Fruit fly (Drosophila melanogaster) whole organism, adult: ENCODE measurements around the gene Ugt36D1.

Experiments
- CG11617 ChIP-seq: fragments of 200-800 bp; sonication (Bioruptor generic); optimal IDR thresholded peaks from 2 replicates; lab custom pipeline; 2017; ENCODE audit warnings: mild to moderate bottlenecking, missing biosample characterization, missing genetic modification reagents, missing genetic modification characterization
- CG12768 ChIP-seq: fragments of 200-800 bp; sonication (Bioruptor generic); optimal IDR thresholded peaks from 2 replicates; lab custom pipeline; 2017; ENCODE audit warnings: missing biosample characterization, missing genetic modification characterization, mild to moderate bottlenecking, moderate library complexity, missing genetic modification reagents
- CG14711 ChIP-seq: fragments of 200-800 bp; sonication (Bioruptor generic); optimal IDR thresholded peaks from 2 replicates; lab custom pipeline; 2018; ENCODE audit warnings: missing biosample characterization, mild to moderate bottlenecking, missing genetic modification characterization, moderate library complexity
- CG1620 ChIP-seq: fragments of 200-800 bp; sonication (Bioruptor generic); optimal IDR thresholded peaks from 2 replicates; lab custom pipeline; 2016; ENCODE audit warnings: missing biosample characterization, missing genetic modification characterization
- CG33017 ChIP-seq: fragments of 200-800 bp; sonication (Bioruptor generic); optimal IDR thresholded peaks from 2 replicates; lab custom pipeline; 2018; ENCODE audit warnings: missing biosample characterization, mild to moderate bottlenecking, missing genetic modification characterization, moderate library complexity
- CG5204 ChIP-seq: fragments of 200-800 bp; sonication (Bioruptor generic); optimal IDR thresholded peaks from 2 replicates; lab custom pipeline; 2016; ENCODE audit warnings: missing biosample characterization, missing genetic modification characterization
- CG7045 ChIP-seq: fragments of 200-800 bp; sonication (Bioruptor generic); optimal IDR thresholded peaks from 2 replicates; lab custom pipeline; 2017; ENCODE audit warnings: missing biosample characterization, mild to moderate bottlenecking, missing genetic modification characterization
- CG7101 ChIP-seq: fragments of 200-800 bp; sonication (Bioruptor generic); optimal IDR thresholded peaks from 2 replicates; lab custom pipeline; 2018; ENCODE audit warnings: missing biosample characterization, mild to moderate bottlenecking, missing genetic modification characterization, moderate library complexity
- Clk ChIP-seq: fragments of 200-800 bp; sonication (Bioruptor generic); optimal IDR thresholded peaks from 2 replicates; lab custom pipeline; 2017; ENCODE audit warnings: missing biosample characterization, missing genetic modification characterization
- Crg-1 ChIP-seq: fragments of 200-800 bp; sonication (Bioruptor generic); optimal IDR thresholded peaks from 2 replicates; lab custom pipeline; 2016; ENCODE audit warnings: missing biosample characterization, missing genetic modification characterization
- Hr96 ChIP-seq: fragments of 200-800 bp; sonication (Bioruptor generic); optimal IDR thresholded peaks from 2 replicates; lab custom pipeline; 2016; ENCODE audit warnings: missing biosample characterization, missing genetic modification characterization
- Mnt ChIP-seq: fragments of 200-800 bp; sonication (Bioruptor generic); optimal IDR thresholded peaks from 2 replicates; lab custom pipeline; 2016; ENCODE audit warnings: missing biosample characterization, mild to moderate bottlenecking, missing genetic modification characterization
- bab1 ChIP-seq: fragments of 200-800 bp; sonication (Bioruptor generic); optimal IDR thresholded peaks from 3 replicates; lab custom pipeline; 2019; ENCODE audit warnings: missing biosample characterization, mild to moderate bottlenecking, missing genetic modification characterization, moderate library complexity
- cic ChIP-seq: fragments of 200-800 bp; sonication (Bioruptor generic); optimal IDR thresholded peaks from 2 replicates; lab custom pipeline; 2017; ENCODE audit warnings: missing biosample characterization, mild to moderate bottlenecking, missing genetic modification characterization, moderate library complexity
- cnc ChIP-seq, 2 experiments: fragments of >200 bp; optimal IDR thresholded peaks; 2 replicates each; lab custom pipeline; 2017
- kay ChIP-seq: fragments of 200-800 bp; sonication (Bioruptor generic); peaks from one replicate; lab custom pipeline; 2016; ENCODE audit warnings: missing biosample characterization, missing genetic modification characterization, borderline replicate concordance
- ovo ChIP-seq: fragments of 200-800 bp; sonication (Bioruptor generic); optimal IDR thresholded peaks from 2 replicates; lab custom pipeline; 2016; ENCODE audit warnings: missing biosample characterization, missing genetic modification characterization
- pad ChIP-seq: fragments of 200-800 bp; sonication (Bioruptor generic); optimal IDR thresholded peaks from 3 replicates; lab custom pipeline; 2017; ENCODE audit warnings: missing biosample characterization, missing genetic modification characterization, mild to moderate bottlenecking, moderate library complexity, missing genetic modification reagents
- tj ChIP-seq: fragments of 200-800 bp; sonication (Bioruptor generic); optimal IDR thresholded peaks from 3 replicates; lab custom pipeline; 2017; ENCODE audit warnings: missing biosample characterization, mild to moderate bottlenecking, missing genetic modification characterization, moderate library complexity
- toe ChIP-seq: fragments of 200-800 bp; sonication (Bioruptor generic); optimal IDR thresholded peaks from 2 replicates; lab custom pipeline; 2016; ENCODE audit warnings: missing biosample characterization, missing genetic modification characterization

Ugt36D1 gene

dm6 chr2L:18830587-18831528 is 7.5 kb downstream of the Ugt36D1 start, which contains the start of the genes CG17597 and ScpX:
Gene CG17597, minus strand, starts transcription at chr2L:18831153.
Gene ScpX, plus strand, starts transcription at chr2L:18831229.
- peak; percentile 50 for TF ChIP-seq CG11617 (GFP tag; lab: Kevin White, UChicago)
- peak; percentile 62 for TF ChIP-seq CG1620 (GFP tag; lab: Kevin White, UChicago)
- peak; percentile 59 for TF ChIP-seq Hr96 (GFP tag; lab: Kevin White, UChicago)
- peak; percentile 50 for TF ChIP-seq CG7101 (tag; lab: Kevin White, UChicago)
- peak; percentile 42 for TF ChIP-seq Clk (GFP tag; lab: Kevin White, UChicago)
- TF ChIP-seq CG33017 (tag; lab: Kevin White, UChicago) = peak; percentile 34
- TF ChIP-seq cnc (optimal IDR thresholded peaks at IDR 0.05; lab: Kevin White, UChicago) = no peak
- peak; percentile 46 for TF ChIP-seq bab1
- TF ChIP-seq pad (GFP tag; lab: Kevin White, UChicago) = peak; percentile 17
- peak; percentile 76 for TF ChIP-seq CG5204 (GFP tag; lab: Kevin White, UChicago)
- no peak for TF ChIP-seq cic
- no peak for TF ChIP-seq Crg-1 (GFP tag; lab: Kevin White, UChicago)
- TF ChIP-seq tj = peak; percentile 25
- TF ChIP-seq CG14711 (tag; lab: Kevin White, UChicago) = peak; percentile 57
- TF ChIP-seq Mnt = peak; percentile 55
- TF ChIP-seq ovo (GFP tag; lab: Kevin White, UChicago) = peak; percentile 6
- no peak for TF ChIP-seq kay (GFP tag; lab: Kevin White, UChicago)
- peak; percentile 44 for TF ChIP-seq CG7045 (GFP tag; lab: Kevin White, UChicago)
- TF ChIP-seq CG12768 (GFP tag; lab: Kevin White, UChicago) = peak; percentile 42
- TF ChIP-seq toe (GFP tag; lab: Kevin White, UChicago) = peak; percentile 83

- TF ChIP-seq Clk (GFP tag; lab: Kevin White, UChicago) (no peak), tj (no peak), pad (GFP tag; lab: Kevin White, UChicago) (no peak), CG7045 (GFP tag; lab: Kevin White, UChicago) (no peak), CG12768 (GFP tag; lab: Kevin White, UChicago) (no peak), CG14711 (tag; lab: Kevin White, UChicago) (no peak), CG7101 (tag; lab: Kevin White, UChicago) (no peak), CG11617 (GFP tag; lab: Kevin White, UChicago) (no peak), Mnt (no peak), CG1620 (GFP tag; lab: Kevin White, UChicago) (no peak), kay (GFP tag; lab: Kevin White, UChicago) (no peak), Crg-1 (GFP tag; lab: Kevin White, UChicago) (no peak), CG5204 (GFP tag; lab: Kevin White, UChicago) (no peak), cnc (optimal IDR thresholded peaks at IDR 0.05; lab: Kevin White, UChicago) (no peak), bab1 (no peak), CG33017 (tag; lab: Kevin White, UChicago) (no peak), cic (no peak), toe (GFP tag; lab: Kevin White, UChicago) (no peak), ovo (GFP tag; lab: Kevin White, UChicago) (no peak)
These were observed 11.2 kb downstream of the Ugt36D1 start for dm6 chr2L:18834525-18834924.

dm6 chr2L:18839143-18839872 is 16.0 kb downstream of the Ugt36D1 start, which contains the start of gene CG10600:
Gene CG10600, minus strand, starts transcription at chr2L:18839679.
- TF ChIP-seq Hr96 (GFP tag; lab: Kevin White, UChicago) (peak; percentile 92), CG7045 (GFP tag; lab: Kevin White, UChicago) (peak; percentile 69), Crg-1 (GFP tag; lab: Kevin White, UChicago) (peak; percentile 95), CG7101 (tag; lab: Kevin White, UChicago) (peak; percentile 88), pad (GFP tag; lab: Kevin White, UChicago) (peak; percentile 84), tj (peak; percentile 51), CG14711 (tag; lab: Kevin White, UChicago) (peak; percentile 74), Clk (GFP tag; lab: Kevin White, UChicago) (peak; percentile 84), CG5204 (GFP tag; lab: Kevin White, UChicago) (peak; percentile 85), CG11617 (GFP tag; lab: Kevin White, UChicago) (peak; percentile 81), bab1 (peak; percentile 73), cnc (optimal IDR thresholded peaks at IDR 0.05; lab: Kevin White, UChicago) (no peak), Mnt (peak; percentile 92), CG12768 (GFP tag; lab: Kevin White, UChicago) (peak; percentile 84), ovo (GFP tag; lab: Kevin White, UChicago) (peak; percentile 79), toe (GFP tag; lab: Kevin White, UChicago) (peak; percentile 88), cic (peak; percentile 71), CG1620 (GFP tag; lab: Kevin White, UChicago) (peak; percentile 95), CG33017 (tag; lab: Kevin White, UChicago) (peak; percentile 66), kay (GFP tag; lab: Kevin White, UChicago) (no peak)

dm6 chr2L:18841210-18841609 is 17.9 kb downstream of the Ugt36D1 start, which contains the start of gene CG31752:
Gene CG31752, minus strand, starts transcription at chr2L:18841310.
- no peak for TF ChIP-seq CG5204 (GFP tag; lab: Kevin White, UChicago)
- no peak for TF ChIP-seq toe (GFP tag; lab: Kevin White, UChicago)
- no peak for TF ChIP-seq CG7101 (tag; lab: Kevin White, UChicago)
- no peak for TF ChIP-seq Clk (GFP tag; lab: Kevin White, UChicago)
- no peak for TF ChIP-seq ovo (GFP tag; lab: Kevin White, UChicago)
- no peak for TF ChIP-seq Hr96 (GFP tag; lab: Kevin White, UChicago)
- TF ChIP-seq Crg-1 (GFP tag; lab: Kevin White, UChicago) = no peak
- TF ChIP-seq tj = no peak
- no peak for TF ChIP-seq CG11617 (GFP tag; lab: Kevin White, UChicago)
